Fruit fly (Drosophila melanogaster) whole organism, embryonic: Measurements from ENCODE around the gene CG34258.
A peak's percentile ranks its signal among the peaks of the same experiment; 100 is the strongest.

Experiments used
- Atf-2 ChIP-seq: fragments of 200-800 bp; sonication (Bioruptor generic); optimal IDR thresholded peaks from 2 replicates; lab custom pipeline; 2016; ENCODE audit warnings: missing biosample characterization, missing genetic modification characterization
- BEAF-32 ChIP-seq: fragments of 200-800 bp; sonication (Bioruptor generic); optimal IDR thresholded peaks from 3 replicates; lab custom pipeline; 2017; ENCODE audit warnings: missing biosample characterization, missing genetic modification characterization, mild to moderate bottlenecking, moderate library complexity, missing genetic modification reagents
- CG12155 ChIP-seq: fragments of 200-800 bp; sonication (Bioruptor generic); optimal IDR thresholded peaks from 3 replicates; lab custom pipeline; 2016; ENCODE audit warnings: missing biosample characterization, missing genetic modification characterization
- CG13287 ChIP-seq: fragments of 200-800 bp; sonication (Bioruptor generic); IDR thresholded peaks from 2 replicates; pipeline ENCODE4 v1.3.6; 2022; ENCODE audit warnings: missing biosample characterization, missing genetic modification characterization; ENCODE audit not compliant: partially characterized antibody
- CG14860 ChIP-seq: fragments of 200-800 bp; sonication (Bioruptor generic); IDR thresholded peaks from 3 replicates; pipeline ENCODE4 v1.3.6; 2022; ENCODE audit warnings: missing biosample characterization, missing genetic modification characterization; ENCODE audit not compliant: partially characterized antibody
- CG2116 ChIP-seq: fragments of 200-800 bp; sonication (Bioruptor generic); optimal IDR thresholded peaks from 3 replicates; lab custom pipeline; 2018; ENCODE audit warnings: missing biosample characterization, mild to moderate bottlenecking, missing genetic modification characterization
- CG2712 ChIP-seq: fragments of 200-800 bp; optimal IDR thresholded peaks from 3 replicates; lab custom pipeline; 2019; ENCODE audit warnings: missing biosample characterization, mild to moderate bottlenecking, missing genetic modification characterization, moderate library complexity
- CG32772 ChIP-seq: fragments of 200-800 bp; sonication (Bioruptor generic); IDR thresholded peaks from 2 replicates; pipeline ENCODE4 v1.3.6; 2022; ENCODE audit warnings: missing biosample characterization, missing genetic modification characterization
- CG34422 ChIP-seq: fragments of 200-800 bp; sonication (Bioruptor generic); IDR thresholded peaks from 3 replicates; pipeline ENCODE4 v1.3.6; 2022; ENCODE audit warnings: missing biosample characterization, missing genetic modification characterization
- CG42726 ChIP-seq: fragments of 200-800 bp; sonication (Bioruptor generic); IDR thresholded peaks from 2 replicates; pipeline ENCODE4 v1.3.6; 2022; ENCODE audit warnings: missing biosample characterization, missing genetic modification characterization; ENCODE audit not compliant: partially characterized antibody
- CG4730 ChIP-seq: fragments of 200-800 bp; sonication (Bioruptor generic); IDR thresholded peaks from 2 replicates; pipeline ENCODE4 v1.3.6; 2022; ENCODE audit warnings: missing biosample characterization, missing genetic modification characterization
- CG7556 ChIP-seq: fragments of 200-800 bp; sonication (Bioruptor generic); optimal IDR thresholded peaks from 2 replicates; lab custom pipeline; 2017; ENCODE audit warnings: missing biosample characterization, mild to moderate bottlenecking, missing genetic modification characterization
- CG7839 ChIP-seq: fragments of 200-800 bp; sonication (Bioruptor generic); optimal IDR thresholded peaks from 3 replicates; lab custom pipeline; 2018; ENCODE audit warnings: missing biosample characterization, mild to moderate bottlenecking, missing genetic modification characterization, moderate library complexity
- CG7963 ChIP-seq: fragments of 200-800 bp; sonication (Bioruptor generic); IDR thresholded peaks from 3 replicates; pipeline ENCODE4 v1.3.6; 2022; ENCODE audit warnings: missing biosample characterization, missing genetic modification characterization; ENCODE audit not compliant: partially characterized antibody
- CG9797 ChIP-seq: fragments of 200-800 bp; sonication (Bioruptor generic); optimal IDR thresholded peaks from 3 replicates; lab custom pipeline; 2018; ENCODE audit warnings: missing biosample characterization, mild to moderate bottlenecking, missing genetic modification characterization
- Dll ChIP-seq: fragments of 200-800 bp; sonication (Bioruptor generic); IDR thresholded peaks from 4 replicates; pipeline ENCODE4 v1.3.6; 2022; ENCODE audit warnings: missing biosample characterization, missing genetic modification characterization; ENCODE audit not compliant: partially characterized antibody
- Doc3 ChIP-seq: fragments of 200-800 bp; sonication (Bioruptor generic); IDR thresholded peaks from 3 replicates; pipeline ENCODE4 v1.3.6; 2022; ENCODE audit warnings: missing biosample characterization, missing genetic modification characterization; ENCODE audit not compliant: partially characterized antibody
- Dp ChIP-seq: fragments of 200-800 bp; sonication (Bioruptor generic); optimal IDR thresholded peaks from 2 replicates; lab custom pipeline; 2018; ENCODE audit warnings: missing biosample characterization, mild to moderate bottlenecking, missing genetic modification characterization, moderate library complexity
- Dref ChIP-seq: fragments of 200-800 bp; sonication (Bioruptor generic); IDR thresholded peaks from 2 replicates; pipeline ENCODE4 v1.3.6; 2022; ENCODE audit warnings: missing biosample characterization, missing genetic modification characterization
- E2f2 ChIP-seq: fragments of 200-800 bp; sonication (Bioruptor generic); IDR thresholded peaks from 2 replicates; pipeline ENCODE4 v1.3.6; 2022; ENCODE audit warnings: missing biosample characterization, missing genetic modification characterization
- Fer2 ChIP-seq: fragments of 200-800 bp; sonication (Bioruptor generic); optimal IDR thresholded peaks from 2 replicates; lab custom pipeline; 2018; ENCODE audit warnings: missing biosample characterization, mild to moderate bottlenecking, missing genetic modification characterization, moderate library complexity
- GATAe ChIP-seq: fragments of 200-800 bp; sonication (Bioruptor generic); conservative IDR thresholded peaks from 2 replicates; pipeline ENCODE4 v1.3.6; 2022; ENCODE audit warnings: missing biosample characterization, missing genetic modification characterization
- HLH4C ChIP-seq: fragments of 200-800 bp; sonication (Bioruptor generic); IDR thresholded peaks from 3 replicates; pipeline ENCODE4 v1.3.6; 2022; ENCODE audit warnings: missing biosample characterization, missing genetic modification characterization; ENCODE audit not compliant: partially characterized antibody
- MBD-R2 ChIP-seq: fragments of 200-800 bp; sonication (Bioruptor generic); IDR thresholded peaks from 2 replicates; pipeline ENCODE4 v1.3.6; 2022; ENCODE audit warnings: missing biosample characterization, missing genetic modification characterization
- MESR4 ChIP-seq: fragments of 200-800 bp; sonication (Bioruptor generic); optimal IDR thresholded peaks from 2 replicates; lab custom pipeline; 2018; ENCODE audit warnings: missing biosample characterization, mild to moderate bottlenecking, missing genetic modification characterization, moderate library complexity
- Poxn ChIP-seq: fragments of 200-800 bp; sonication (Bioruptor generic); IDR thresholded peaks from 2 replicates; pipeline ENCODE4 v1.3.6; 2022; ENCODE audit warnings: missing biosample characterization, missing genetic modification characterization
- Scr ChIP-seq: fragments of 200-800 bp; sonication (Bioruptor generic); IDR thresholded peaks from 2 replicates; pipeline ENCODE4 v1.3.6; 2022; ENCODE audit warnings: missing biosample characterization, missing genetic modification characterization; ENCODE audit not compliant: partially characterized antibody
- Usf ChIP-seq: fragments of 200-800 bp; sonication (Bioruptor generic); optimal IDR thresholded peaks from 2 replicates; lab custom pipeline; 2017; ENCODE audit warnings: missing genotype, missing biosample characterization, missing genetic modification characterization
- ab ChIP-seq: fragments of 200-800 bp; sonication (Bioruptor generic); optimal IDR thresholded peaks from 2 replicates; lab custom pipeline; 2016; ENCODE audit warnings: missing biosample characterization, missing genetic modification characterization
- ac ChIP-seq: fragments of 200-800 bp; sonication (Bioruptor generic); optimal IDR thresholded peaks from 3 replicates; lab custom pipeline; 2017; ENCODE audit warnings: missing biosample characterization, mild to moderate bottlenecking, missing genetic modification characterization
- bab2 ChIP-seq: fragments of 200-800 bp; sonication (Bioruptor generic); optimal IDR thresholded peaks from 2 replicates; lab custom pipeline; 2016; ENCODE audit warnings: missing biosample characterization, missing genetic modification characterization
- kah ChIP-seq: fragments of 200-800 bp; sonication (Bioruptor generic); optimal IDR thresholded peaks from 2 replicates; lab custom pipeline; 2018; ENCODE audit warnings: missing biosample characterization, mild to moderate bottlenecking, missing genetic modification characterization
- pb ChIP-seq: fragments of 200-800 bp; sonication (Bioruptor generic); optimal IDR thresholded peaks from 3 replicates; lab custom pipeline; 2016; ENCODE audit warnings: missing biosample characterization, missing genetic modification characterization
- phol ChIP-seq: fragments of 200-800 bp; sonication (Bioruptor generic); optimal IDR thresholded peaks from 3 replicates; lab custom pipeline; 2018; ENCODE audit warnings: missing biosample characterization, mild to moderate bottlenecking, missing genetic modification characterization, moderate library complexity
- pzg ChIP-seq: fragments of 200-800 bp; sonication (Bioruptor generic); optimal IDR thresholded peaks from 3 replicates; lab custom pipeline; 2018; ENCODE audit warnings: missing biosample characterization, mild to moderate bottlenecking, missing genetic modification characterization, moderate library complexity
- sens ChIP-seq: fragments of 200-800 bp; sonication (Bioruptor generic); peaks from one replicate; lab custom pipeline; 2016; ENCODE audit warnings: missing biosample characterization, missing genetic modification characterization
- shn ChIP-seq: fragments of 200-800 bp; sonication (Bioruptor generic); optimal IDR thresholded peaks from 3 replicates; lab custom pipeline; 2016; ENCODE audit warnings: missing biosample characterization, missing genetic modification characterization
- sr ChIP-seq: fragments of 200-800 bp; sonication (Bioruptor generic); IDR thresholded peaks from 3 replicates; pipeline ENCODE4 v1.3.6; 2022; ENCODE audit warnings: missing biosample characterization, missing genetic modification characterization
- ssp ChIP-seq: fragments of 200-800 bp; sonication (Bioruptor generic); IDR thresholded peaks from 2 replicates; pipeline ENCODE4 v1.3.6; 2022; ENCODE audit warnings: missing biosample characterization, missing genetic modification characterization
- stwl ChIP-seq: fragments of 200-800 bp; sonication (Bioruptor generic); optimal IDR thresholded peaks from 3 replicates; lab custom pipeline; 2018; ENCODE audit warnings: missing biosample characterization, mild to moderate bottlenecking, missing genetic modification characterization, moderate library complexity
- tll ChIP-seq, 2 experiments: fragments of 200-800 bp in 1 of 2; fragments of >200 bp in 1 of 2; sonication (Bioruptor generic) in 1 of 2; optimal IDR thresholded peaks; 2 replicates each; lab custom pipeline; 2017 to 2019; ENCODE audit warnings: missing biosample characterization in 2 of 2, missing genetic modification characterization in 2 of 2, mild to moderate bottlenecking in 1 of 2, moderate library complexity in 1 of 2
- trem ChIP-seq: fragments of 200-800 bp; optimal IDR thresholded peaks from 3 replicates; lab custom pipeline; 2019; ENCODE audit warnings: missing biosample characterization, mild to moderate bottlenecking, missing genetic modification characterization, moderate library complexity
- unc-4 ChIP-seq: fragments of 200-800 bp; sonication (Bioruptor generic); IDR thresholded peaks from 2 replicates; pipeline ENCODE4 v1.3.6; 2022; ENCODE audit warnings: missing biosample characterization, missing genetic modification characterization; ENCODE audit not compliant: partially characterized antibody
- yki ChIP-seq: fragments of >200 bp; optimal IDR thresholded peaks from 3 replicates; lab custom pipeline; 2018

CG34258 gene

DNA sequence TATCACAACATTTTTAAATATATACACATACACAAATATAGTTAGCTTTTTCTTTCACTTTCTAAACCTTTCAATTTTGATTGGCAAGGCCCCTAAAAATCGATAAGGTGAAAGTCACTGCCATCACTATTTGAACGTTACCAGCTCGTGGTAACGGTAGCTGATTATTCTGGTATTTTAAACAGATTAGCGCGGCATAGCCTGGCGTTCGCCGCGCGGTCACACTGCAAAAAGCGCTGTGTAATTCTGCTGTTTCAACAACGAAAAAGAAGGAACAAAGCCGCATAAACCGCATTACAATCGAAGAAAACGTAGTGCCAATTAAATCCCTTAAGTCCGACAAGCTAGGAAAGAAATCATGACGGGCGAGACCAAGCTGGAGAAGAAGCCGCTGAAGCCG is 36.9 kb downstream of the CG34258 start, which contains the start of gene Rpn1 (continued):
- TF ChIP-seq ssp (GFP tag; lab: Robert Waterston, UW) (peak; percentile 49), CG12155 (peak; percentile 9)

dm6 chr3L:19913328-19913936 is 38.3 kb downstream of the CG34258 start, which contains the start of gene Mtr3:
Gene Mtr3, minus strand, starts transcription at chr3L:19913715.
- TF ChIP-seq ab (no peak), CG7556 (GFP tag; lab: Kevin White, UChicago) (no peak), CG9797 (GFP tag; lab: Kevin White, UChicago) (peak; percentile 6), MESR4 (GFP tag; lab: Kevin White, UChicago) (peak; percentile 62), CG14860 (GFP tag; lab: Robert Waterston, UW) (no peak), sr (GFP tag; lab: Robert Waterston, UW) (no peak), MBD-R2 (GFP tag; lab: Robert Waterston, UW) (peak; percentile 29; the same call in 1 of the 2 replicates), E2f2 (GFP tag; lab: Robert Waterston, UW) (peak; percentile 80), Dp (GFP tag; lab: Kevin White, UChicago) (peak; percentile 79), Scr (GFP tag; lab: Robert Waterston, UW) (peak; percentile 39; the same call in 1 of the 2 replicates), CG2712 (tag; lab: Kevin White, UChicago) (no peak), shn (GFP tag; lab: Kevin White, UChicago) (no peak), CG13287 (GFP tag; lab: Robert Waterston, UW) (peak; percentile 58), Dref (GFP tag; lab: Robert Waterston, UW) (peak; percentile 58), GATAe (GFP tag; lab: Robert Waterston, UW) (no peak), yki (lab: Kevin White, UChicago) (no peak), CG7839 (no peak), trem (no peak), ac (no peak), Poxn (GFP tag; lab: Robert Waterston, UW) (no peak), unc-4 (peak; percentile 52), tll (GFP tag; optimal IDR thresholded peaks at IDR 0.05; lab: Kevin White, UChicago) (no peak), CG2116 (GFP tag; lab: Kevin White, UChicago) (peak; percentile 57), bab2 (no peak), CG4730 (GFP tag; lab: Robert Waterston, UW) (no peak), kah (GFP tag; lab: Kevin White, UChicago) (peak; percentile 92), HLH4C (no peak), pb (GFP tag; lab: Kevin White, UChicago) (no peak), BEAF-32 (GFP tag; lab: Kevin White, UChicago) (peak; percentile 27), CG34422 (GFP tag; lab: Robert Waterston, UW) (no peak), Usf (GFP tag; lab: Kevin White, UChicago) (no peak), Atf-2 (no peak), phol (tag; lab: Kevin White, UChicago) (no peak), Fer2 (tag; lab: Kevin White, UChicago) (no peak), ssp (GFP tag; lab: Robert Waterston, UW) (no peak), stwl (peak; percentile 2), CG42726 (GFP tag; lab: Robert Waterston, UW) (no peak), CG32772 (no peak), sens (GFP tag; lab: Kevin White, UChicago) (no peak), pzg (GFP tag; lab: Kevin White, UChicago) (peak; percentile 14), Dll (GFP tag; lab: Robert Waterston, UW) (peak; percentile 58; the same call in 2 of the 4 replicates), CG7963 (GFP tag; lab: Robert Waterston, UW) (no peak), Doc3 (GFP tag; lab: Robert Waterston, UW) (no peak)
- TF ChIP-seq, all 482 proteins: peak for 15
